Fruit fly (Drosophila melanogaster): Measurements from ENCODE around the gene Klp98A.

Klp98A gene

DNA sequence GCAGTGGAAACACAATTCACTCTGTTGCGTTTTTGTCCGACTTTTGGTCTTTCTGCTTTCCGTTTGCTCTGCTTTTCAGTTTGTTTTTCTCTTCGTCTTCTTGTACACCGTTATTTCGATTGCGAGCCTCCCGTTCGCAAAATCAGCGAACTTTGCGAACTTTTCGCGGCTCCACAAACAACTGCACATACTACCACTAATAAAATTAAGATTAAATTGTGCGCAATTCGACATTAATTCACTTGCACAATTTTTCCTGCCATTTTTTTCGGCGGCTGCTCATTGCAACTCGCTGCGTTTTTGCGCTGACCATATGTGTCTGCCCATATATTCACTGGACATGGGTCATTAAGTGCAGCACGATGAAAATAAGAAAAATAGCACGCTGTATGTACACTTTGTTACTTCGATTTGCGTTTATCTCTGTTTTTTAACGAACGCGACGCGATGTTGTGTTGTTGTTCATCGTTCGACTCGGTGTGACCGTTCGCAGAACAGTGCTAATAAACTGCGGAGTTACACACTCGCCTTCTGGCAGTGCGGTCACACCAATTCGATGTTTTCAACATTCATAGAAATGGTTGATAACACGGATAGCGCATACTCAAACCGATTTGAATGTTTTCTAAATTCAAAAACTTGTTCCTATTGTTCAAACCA lies at the start of gene Klp98A:
Gene Klp98A, minus strand, starts transcription at position 486 of the 660 bp plus-strand sequence.
- TF ChIP-seq CG5245 (GFP tag; optimal IDR thresholded peaks at IDR 0.05): no peak
- peak; percentile 12 for TF ChIP-seq Nf-YC (tag; optimal IDR thresholded peaks at IDR 0.05)
- TF ChIP-seq CG13123 (GFP tag; optimal IDR thresholded peaks at IDR 0.05): no peak
- peak in 1 of 2 experiments; percentile 29 for TF ChIP-seq insv (GFP tag; optimal IDR thresholded peaks at IDR 0.05)
- TF ChIP-seq Max (GFP tag; optimal IDR thresholded peaks at IDR 0.05): no peak
- no peak for TF ChIP-seq ara (GFP tag; IDR thresholded peaks at IDR 0.05)
- peak; percentile 59 for TF ChIP-seq CG18011 (GFP tag; optimal IDR thresholded peaks at IDR 0.05)
- TF ChIP-seq zen (tag; optimal IDR thresholded peaks at IDR 0.05): peak; percentile 54
- TF ChIP-seq NC2β (GFP tag; optimal IDR thresholded peaks at IDR 0.05): peak; percentile 30
- peak; percentile 32; the same call in 1 of the 3 replicates for TF ChIP-seq ci (GFP tag; IDR thresholded peaks at IDR 0.05)
- no peak for TF ChIP-seq phol (tag; optimal IDR thresholded peaks at IDR 0.05)
- peak; percentile 41 for TF ChIP-seq CrebB (tag; optimal IDR thresholded peaks at IDR 0.05)
- no peak for TF ChIP-seq Mad (GFP tag; optimal IDR thresholded peaks at IDR 0.05)
- peak; percentile 49 for TF ChIP-seq BEAF-32 (GFP tag; optimal IDR thresholded peaks at IDR 0.05)
- no peak for TF ChIP-seq CG12744 (GFP tag; optimal IDR thresholded peaks at IDR 0.05)
- TF ChIP-seq Optix (GFP tag; IDR thresholded peaks at IDR 0.05): no peak
- TF ChIP-seq Rx (GFP tag; IDR thresholded peaks at IDR 0.05): no peak
- no peak for TF ChIP-seq CG11695 (GFP tag; IDR thresholded peaks at IDR 0.05)
- TF ChIP-seq CG15479 (GFP tag; optimal IDR thresholded peaks at IDR 0.05): peak; percentile 17
- TF ChIP-seq CG8089 (GFP tag; optimal IDR thresholded peaks at IDR 0.05): no peak
- no peak for TF ChIP-seq Blimp-1 (GFP tag; optimal IDR thresholded peaks at IDR 0.05)
- peak; percentile 48 for TF ChIP-seq Elba2 (GFP tag; optimal IDR thresholded peaks at IDR 0.05)
- TF ChIP-seq CG1647 (GFP tag; optimal IDR thresholded peaks at IDR 0.05): no peak
- peak in 1 of 2 experiments; percentile 44 for TF ChIP-seq dpn (GFP tag; optimal IDR thresholded peaks at IDR 0.05)
- TF ChIP-seq CG32532 (GFP tag; IDR thresholded peaks at IDR 0.05): no peak
- peak; percentile 22 for TF ChIP-seq sug (tag; optimal IDR thresholded peaks at IDR 0.05)
- no peak for TF ChIP-seq CG11247 (GFP tag; IDR thresholded peaks at IDR 0.05)
- peak; percentile 84 for TF ChIP-seq pita (GFP tag; optimal IDR thresholded peaks at IDR 0.05)
- no peak for TF ChIP-seq Dip2 (GFP tag; IDR thresholded peaks at IDR 0.05)
- no peak for TF ChIP-seq CG7786 (GFP tag; optimal IDR thresholded peaks at IDR 0.05)
- peak; percentile 36; the same call in 1 of the 3 replicates for TF ChIP-seq knrl (GFP tag; IDR thresholded peaks at IDR 0.05; ENCODE audit: partially characterized antibody)
- no peak for TF ChIP-seq org-1 (GFP tag; optimal IDR thresholded peaks at IDR 0.05)
- TF ChIP-seq Opbp (GFP tag; IDR thresholded peaks at IDR 0.05; ENCODE audit: partially characterized antibody): peak; percentile 60; the same call in 1 of the 3 replicates
- no peak for TF ChIP-seq sd (tag; optimal IDR thresholded peaks at IDR 0.05)
- TF ChIP-seq Dp (GFP tag; optimal IDR thresholded peaks at IDR 0.05): peak; percentile 58
- peak; percentile 82 for TF ChIP-seq Lhr (GFP tag; optimal IDR thresholded peaks at IDR 0.05)
- TF ChIP-seq CHES-1-like (GFP tag; optimal IDR thresholded peaks at IDR 0.05): peak; percentile 64
- peak; percentile 15; the same call in 1 of the 3 replicates for TF ChIP-seq row (GFP tag; IDR thresholded peaks at IDR 0.05)
- TF ChIP-seq D19A (tag; optimal IDR thresholded peaks at IDR 0.05): no peak
- no peak for TF ChIP-seq NC2α (GFP tag; optimal IDR thresholded peaks at IDR 0.05)
- TF ChIP-seq bsh (GFP tag; optimal IDR thresholded peaks at IDR 0.05): peak in 1 of 2 experiments; percentile 15
- no peak for TF ChIP-seq CG8944 (GFP tag; optimal IDR thresholded peaks at IDR 0.05)
- peak; percentile 13 for TF ChIP-seq CG4424 (GFP tag; optimal IDR thresholded peaks at IDR 0.05)
- TF ChIP-seq NFAT (GFP tag; IDR thresholded peaks at IDR 0.05): no peak
- TF ChIP-seq gt (GFP tag; IDR thresholded peaks at IDR 0.05): no peak
- no peak for TF ChIP-seq psq (GFP tag; optimal IDR thresholded peaks at IDR 0.05)
- TF ChIP-seq CG17912 (GFP tag; optimal IDR thresholded peaks at IDR 0.05): peak; percentile 14
- TF ChIP-seq CG3407 (GFP tag; optimal IDR thresholded peaks at IDR 0.05): no peak
- TF ChIP-seq CG7745 (tag; optimal IDR thresholded peaks at IDR 0.05): no peak
- peak; percentile 58 for TF ChIP-seq Ets97D (GFP tag; optimal IDR thresholded peaks at IDR 0.05)
